Worm (Caenorhabditis elegans) whole organism, L1 larva: ENCODE measurements around the gene Y81B9A.2.

ENCODE experiments used
- aly-2 ChIP-seq: fragments of 150-350 bp; optimal IDR thresholded peaks from 2 replicates; lab custom pipeline; 2014; ENCODE audit warnings: missing biosample characterization, missing genetic modification characterization
- fkh-10 ChIP-seq: sonication (generic microtip); optimal IDR thresholded peaks from 2 replicates; lab custom pipeline; 2017; ENCODE audit warnings: missing biosample characterization, missing genetic modification reagents, missing genetic modification characterization
- fos-1 ChIP-seq: fragments of 150-350 bp; optimal IDR thresholded peaks from 2 replicates; lab custom pipeline; 2014; ENCODE audit warnings: missing biosample characterization, missing genetic modification characterization
- irx-1 ChIP-seq: sonication (generic microtip); optimal IDR thresholded peaks from 2 replicates; lab custom pipeline; 2016; ENCODE audit warnings: missing genetic modification characterization, missing compliant biosample characterization
- lsy-2 ChIP-seq, 2 experiments: fragments of 150-350 bp; optimal IDR thresholded peaks; 2 replicates each; lab custom pipeline; 2014; ENCODE audit warnings: missing biosample characterization in 2 of 2, missing genetic modification characterization in 2 of 2
- nhr-76 ChIP-seq: sonication (generic microtip); optimal IDR thresholded peaks from 2 replicates; lab custom pipeline; 2017; ENCODE audit warnings: missing biosample characterization, missing genetic modification characterization
- unc-62 ChIP-seq: fragments of 150-350 bp; optimal IDR thresholded peaks from 2 replicates; lab custom pipeline; 2014; ENCODE audit warnings: missing biosample characterization, missing genetic modification reagents, missing genetic modification characterization
- ztf-11 ChIP-seq, 2 experiments: sonication (generic microtip); optimal IDR thresholded peaks; 2 replicates each; lab custom pipeline; 2016 to 2017; ENCODE audit warnings: missing genetic modification characterization in 2 of 2, missing biosample characterization in 1 of 2, missing compliant biosample characterization in 1 of 2

DNA sequence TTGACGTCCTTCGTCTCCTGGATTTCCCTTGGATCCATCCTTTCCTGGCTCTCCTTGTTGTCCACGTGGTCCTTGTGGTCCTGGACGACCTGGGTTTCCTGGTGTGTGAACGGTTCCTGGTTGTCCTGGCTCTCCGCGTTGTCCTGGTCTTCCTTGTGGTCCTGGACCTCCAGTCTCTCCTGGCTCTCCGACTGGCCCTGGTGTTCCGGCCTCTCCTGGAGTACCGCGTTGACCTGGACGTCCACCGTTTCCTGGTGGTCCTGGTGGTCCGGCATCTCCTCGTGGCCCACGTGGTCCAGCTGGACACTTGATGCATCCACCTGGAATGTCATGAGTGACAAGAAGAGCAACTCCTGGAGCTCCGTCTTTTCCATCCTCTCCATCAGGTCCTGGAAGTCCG is 49.9 kb downstream of the Y81B9A.2 start:
- TF ChIP-seq ztf-11 (tag; optimal IDR thresholded peaks at IDR 0.05; lab: Kevin White, UChicago), result no peak
- no peak for TF ChIP-seq aly-2
- no peak for TF ChIP-seq unc-62
- TF ChIP-seq lsy-2 (tag; optimal IDR thresholded peaks at IDR 0.05; lab: Kevin White, UChicago), result no peak
- TF ChIP-seq irx-1, result no peak
- no peak for TF ChIP-seq fkh-10
- no peak for TF ChIP-seq nhr-76 (tag; lab: Kevin White, UChicago)
- no peak for TF ChIP-seq fos-1 (tag; lab: Kevin White, UChicago)
